Worm (Caenorhabditis elegans): ENCODE results near the gene F08D12.12.

DNA sequence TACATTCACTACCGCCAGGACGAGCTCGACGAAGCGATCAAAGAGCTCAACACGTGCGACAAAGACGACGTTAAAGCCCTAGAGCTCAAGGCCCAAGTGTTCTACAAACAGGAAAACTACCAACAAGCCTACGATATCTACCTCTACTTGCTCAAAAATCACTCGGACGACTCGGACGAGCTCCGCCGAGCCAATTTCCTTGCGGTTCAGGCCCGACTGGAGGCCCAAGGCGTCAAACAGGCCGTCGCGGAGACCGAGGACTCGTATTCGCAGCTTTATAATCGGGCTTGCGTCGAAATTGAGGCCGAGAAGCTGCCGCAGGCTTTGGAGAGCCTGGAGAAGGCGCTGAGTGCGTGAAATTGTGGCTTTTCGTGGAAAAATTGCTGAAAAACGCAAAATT, 968 bp upstream of the F08D12.12 start:
- TF ChIP-seq W03F9.2 (tag; optimal IDR thresholded peaks at IDR 0.05) (no peak), him-1 (tag; optimal IDR thresholded peaks at IDR 0.05) (no peak)
